Worm (Caenorhabditis elegans): ENCODE measurements around the gene Y43H11AL.1.

The Y43H11AL.1 gene

DNA sequence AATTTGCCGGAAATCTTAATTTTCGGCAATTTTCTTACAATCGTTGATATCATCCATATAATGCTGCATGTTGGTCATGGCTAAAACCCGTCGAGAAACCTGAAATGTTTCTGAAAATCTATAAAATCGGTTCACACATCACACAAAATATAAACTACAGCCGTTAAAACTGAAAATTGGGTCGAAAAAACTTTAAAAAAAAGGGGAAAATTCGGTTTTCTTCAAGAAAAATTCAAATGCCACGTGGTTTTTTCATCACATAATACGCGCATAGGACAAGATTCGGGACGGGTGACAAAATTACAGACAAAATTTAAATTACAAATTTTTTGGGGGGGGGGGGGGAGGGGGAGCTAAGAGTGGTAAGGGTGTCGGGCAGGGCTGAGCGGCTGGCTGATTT lies at the start of gene Y43H11AL.1:
TSS of gene Y43H11AL.1 (minus strand) at position 101 of the 400 bp plus-strand sequence.
- TF ChIP-seq fkh-2 (tag; optimal IDR thresholded peaks at IDR 0.05) (no peak), daf-12 (tag; optimal IDR thresholded peaks at IDR 0.05) (no peak), ZK546.5 (tag; optimal IDR thresholded peaks at IDR 0.05) (no peak), ceh-28 (tag; optimal IDR thresholded peaks at IDR 0.05) (no peak), egl-27 (tag; optimal IDR thresholded peaks at IDR 0.05) (no peak), nhr-237 (tag; optimal IDR thresholded peaks at IDR 0.05) (no peak), lin-15B (tag; optimal IDR thresholded peaks at IDR 0.05) (no peak), sea-2 (GFP tag; optimal IDR thresholded peaks at IDR 0.05) (no peak), nhr-67 (tag; optimal IDR thresholded peaks at IDR 0.05) (no peak), ztf-11 (tag; optimal IDR thresholded peaks at IDR 0.05) (no peak), tbx-2 (tag; optimal IDR thresholded peaks at IDR 0.05) (no peak)

DNA sequence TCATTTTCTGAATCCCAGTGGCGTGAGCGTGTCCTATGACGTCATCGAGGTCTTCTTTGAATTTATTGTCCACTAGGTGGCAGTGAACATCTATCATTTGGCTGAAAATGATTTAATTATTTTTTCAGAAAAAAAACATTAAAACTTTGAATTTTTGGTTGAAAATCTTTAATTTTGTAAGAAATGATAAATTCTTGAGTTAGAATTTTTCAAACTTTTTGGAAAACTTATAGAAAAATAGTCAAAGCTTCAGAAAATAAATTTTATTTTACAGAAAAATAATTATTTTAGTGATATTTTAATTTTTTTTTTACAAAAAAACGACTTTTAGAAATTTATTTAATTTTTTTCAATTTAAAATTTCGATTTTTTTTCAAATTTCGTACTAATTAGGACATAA lies 46.1 kb upstream of the Y43H11AL.1 start, which contains the start of gene B0432.8:
TSS of gene B0432.8 (minus strand) at position 101 of the 400 bp plus-strand sequence.
- TF ChIP-seq zag-1 (tag; optimal IDR thresholded peaks at IDR 0.05) = no peak
- TF ChIP-seq snpc-4 (tag; optimal IDR thresholded peaks at IDR 0.05) = no peak
- TF ChIP-seq nhr-77 (tag; optimal IDR thresholded peaks at IDR 0.05) = no peak
- no peak for TF ChIP-seq ceh-28 (tag; optimal IDR thresholded peaks at IDR 0.05)
- TF ChIP-seq ceh-9 (tag; optimal IDR thresholded peaks at IDR 0.05) = no peak
- no peak for TF ChIP-seq ztf-4 (tag; optimal IDR thresholded peaks at IDR 0.05)
- no peak for TF ChIP-seq ZK546.5 (tag; optimal IDR thresholded peaks at IDR 0.05)
- TF ChIP-seq nhr-25 (tag; optimal IDR thresholded peaks at IDR 0.05) = no peak
- TF ChIP-seq elt-2 (tag; optimal IDR thresholded peaks at IDR 0.05) = no peak
- TF ChIP-seq elt-3 (tag; optimal IDR thresholded peaks at IDR 0.05) = no peak
- no peak for TF ChIP-seq daf-12 (tag; optimal IDR thresholded peaks at IDR 0.05)
- no peak for TF ChIP-seq nhr-43 (tag; optimal IDR thresholded peaks at IDR 0.05; ENCODE audit: poor library complexity, severe bottlenecking)
- no peak for TF ChIP-seq aly-2 (tag; optimal IDR thresholded peaks at IDR 0.05)
- TF ChIP-seq R02D3.7 (tag; optimal IDR thresholded peaks at IDR 0.05) = no peak
- no peak for TF ChIP-seq egl-5 (tag; optimal IDR thresholded peaks at IDR 0.05)
- no peak for TF ChIP-seq nhr-11 (tag; optimal IDR thresholded peaks at IDR 0.05)
- no peak for TF ChIP-seq lsy-12 (tag; optimal IDR thresholded peaks at IDR 0.05)

DNA sequence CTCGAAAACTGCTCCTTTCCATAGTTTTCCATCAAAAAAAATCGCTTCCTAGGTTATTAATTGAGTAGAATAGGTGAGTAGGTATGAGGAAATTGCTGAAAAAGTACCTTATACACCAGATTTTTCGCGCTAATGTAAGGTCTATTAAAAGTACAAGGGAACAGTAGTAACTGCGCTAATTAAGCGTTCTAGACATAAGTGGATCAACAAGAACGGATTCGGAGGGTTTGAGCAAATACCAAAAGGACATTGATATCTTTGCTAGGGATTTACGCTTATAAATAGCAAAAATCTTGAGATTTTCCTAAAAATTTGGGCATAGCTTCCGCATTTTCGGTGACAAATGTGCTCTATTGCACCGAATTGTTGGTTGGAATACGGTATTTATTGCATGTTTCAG lies 41.3 kb upstream of the Y43H11AL.1 start, which contains the start of gene B0432.7:
TSS of gene B0432.7 (minus strand) at position 101 of the 400 bp plus-strand sequence.
- no peak for TF ChIP-seq ztf-11 (tag; optimal IDR thresholded peaks at IDR 0.05)
- TF ChIP-seq nhr-28 (tag; optimal IDR thresholded peaks at IDR 0.05) = no peak
- TF ChIP-seq ceh-28 (tag; optimal IDR thresholded peaks at IDR 0.05) = no peak
- no peak for TF ChIP-seq mml-1 (tag; optimal IDR thresholded peaks at IDR 0.05)
- TF ChIP-seq ama-1 (optimal IDR thresholded peaks at IDR 0.05) = no peak
- no peak for TF ChIP-seq ceh-16 (tag; optimal IDR thresholded peaks at IDR 0.05)

DNA sequence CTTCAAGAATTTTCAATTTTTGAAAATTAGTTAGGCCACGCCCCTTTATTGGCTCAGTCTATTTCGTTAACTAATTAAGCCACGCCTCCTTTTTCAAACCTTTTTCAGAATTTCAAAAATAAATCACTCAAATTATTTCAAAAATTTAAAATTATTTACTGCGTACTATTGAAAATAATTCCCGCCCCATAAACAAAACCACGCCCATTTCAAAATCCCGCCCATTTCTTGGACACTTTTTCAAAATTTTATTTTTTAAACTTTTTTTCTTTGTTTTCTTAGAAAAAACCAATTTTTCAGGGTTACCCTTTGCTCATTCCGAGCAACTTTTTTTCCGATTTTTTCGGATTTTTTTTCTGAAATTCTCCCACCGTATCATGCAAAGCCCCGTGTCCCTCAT lies 31.5 kb upstream of the Y43H11AL.1 start, which contains the start of gene B0432.14:
TSS of gene B0432.14 (plus strand) at position 301 of the 400 bp plus-strand sequence.
- no peak for TF ChIP-seq mml-1 (tag; optimal IDR thresholded peaks at IDR 0.05)
- no peak for TF ChIP-seq lin-15B (tag; optimal IDR thresholded peaks at IDR 0.05)
- no peak for TF ChIP-seq egl-27 (tag; optimal IDR thresholded peaks at IDR 0.05)
- no peak for TF ChIP-seq zag-1 (tag; optimal IDR thresholded peaks at IDR 0.05)
- no peak for TF ChIP-seq lin-39 (tag; optimal IDR thresholded peaks at IDR 0.05)
- no peak for TF ChIP-seq pha-4 (tag; optimal IDR thresholded peaks at IDR 0.05)
- no peak for TF ChIP-seq fkh-2 (tag; optimal IDR thresholded peaks at IDR 0.05)
- no peak for TF ChIP-seq tbx-2 (tag; optimal IDR thresholded peaks at IDR 0.05)
- no peak for TF ChIP-seq aly-2 (tag; optimal IDR thresholded peaks at IDR 0.05)
- no peak for TF ChIP-seq nhr-77 (tag; optimal IDR thresholded peaks at IDR 0.05)
- TF ChIP-seq nhr-67 (tag; optimal IDR thresholded peaks at IDR 0.05) = no peak

DNA sequence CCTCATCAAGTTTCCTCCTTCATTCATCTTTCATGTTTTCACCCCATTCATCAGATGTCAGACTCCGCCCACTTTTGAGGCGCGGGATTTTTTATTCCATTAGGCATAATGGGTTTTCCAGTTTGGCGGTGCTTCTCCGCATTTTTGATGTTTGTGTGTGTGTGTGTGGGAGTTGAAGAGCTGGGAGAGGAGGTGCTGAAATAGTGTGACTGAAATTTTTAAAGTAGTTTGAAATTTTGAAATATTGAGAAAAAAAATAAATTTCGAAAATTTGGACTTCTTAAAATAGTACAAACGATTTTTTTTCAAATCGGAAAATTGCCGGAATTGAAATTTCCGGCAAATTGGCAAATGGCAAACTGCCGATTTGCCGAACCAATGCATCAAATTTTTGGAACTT lies 31.0 kb upstream of the Y43H11AL.1 start, which contains the start of gene scc-2:
TSS of gene scc-2 (minus strand) at position 101 of the 400 bp plus-strand sequence.
- TF ChIP-seq tbx-2 (tag; optimal IDR thresholded peaks at IDR 0.05) (no peak), daf-12 (tag; optimal IDR thresholded peaks at IDR 0.05) (no peak), mml-1 (tag; optimal IDR thresholded peaks at IDR 0.05) (no peak), jun-1 (tag; optimal IDR thresholded peaks at IDR 0.05) (no peak), elt-2 (tag; optimal IDR thresholded peaks at IDR 0.05) (no peak), ceh-82 (tag; optimal IDR thresholded peaks at IDR 0.05) (no peak), pha-4 (tag; optimal IDR thresholded peaks at IDR 0.05) (no peak), nhr-43 (tag; optimal IDR thresholded peaks at IDR 0.05; ENCODE audit: poor library complexity, severe bottlenecking) (no peak), unc-39 (tag; optimal IDR thresholded peaks at IDR 0.05) (no peak), nhr-67 (tag; optimal IDR thresholded peaks at IDR 0.05) (no peak), nhr-237 (tag; optimal IDR thresholded peaks at IDR 0.05) (no peak), hmg-11 (tag; optimal IDR thresholded peaks at IDR 0.05) (no peak)
